Fruit fly (Drosophila melanogaster) whole organism, embryonic: ENCODE data around the gene upd2.

Experiments
- Aef1 ChIP-seq: fragments of 200-800 bp; sonication (Bioruptor generic); IDR thresholded peaks from 3 replicates; pipeline ENCODE4 v1.3.6; 2022; ENCODE audit warnings: missing biosample characterization, missing genetic modification characterization
- CG1024 ChIP-seq: fragments of 200-800 bp; sonication (Bioruptor generic); IDR thresholded peaks from 2 replicates; pipeline ENCODE4 v1.3.6; 2022; ENCODE audit warnings: missing biosample characterization, missing genetic modification characterization
- CG10366 ChIP-seq: fragments of 200-800 bp; sonication (Bioruptor generic); IDR thresholded peaks from 2 replicates; pipeline ENCODE4 v1.3.6; 2022; ENCODE audit warnings: missing biosample characterization, missing genetic modification characterization
- CG10959 ChIP-seq: fragments of 200-800 bp; sonication (Bioruptor generic); IDR thresholded peaks from 2 replicates; pipeline ENCODE4 v1.3.6; 2022; ENCODE audit warnings: missing biosample characterization, missing genetic modification characterization
- CG12219 ChIP-seq: fragments of 200-800 bp; sonication (Bioruptor generic); optimal IDR thresholded peaks from 3 replicates; lab custom pipeline; 2018; ENCODE audit warnings: missing biosample characterization, mild to moderate bottlenecking, missing genetic modification characterization
- CG12236 ChIP-seq: fragments of 200-800 bp; sonication (Bioruptor generic); optimal IDR thresholded peaks from 2 replicates; lab custom pipeline; 2016; ENCODE audit warnings: missing biosample characterization, missing genetic modification characterization
- CG1233 ChIP-seq: fragments of 200-800 bp; sonication (Bioruptor generic); optimal IDR thresholded peaks from 4 replicates; lab custom pipeline; 2018; ENCODE audit warnings: missing biosample characterization, mild to moderate bottlenecking, missing genetic modification characterization
- CG13624 ChIP-seq: fragments of 200-800 bp; sonication (Bioruptor generic); optimal IDR thresholded peaks from 2 replicates; lab custom pipeline; 2016; ENCODE audit warnings: missing biosample characterization, missing genetic modification characterization
- CG16815 ChIP-seq: fragments of 200-800 bp; sonication (Bioruptor generic); optimal IDR thresholded peaks from 3 replicates; lab custom pipeline; 2017; ENCODE audit warnings: missing biosample characterization, mild to moderate bottlenecking, missing genetic modification characterization
- CG17361 ChIP-seq: fragments of 200-800 bp; sonication (Bioruptor generic); IDR thresholded peaks from 3 replicates; pipeline ENCODE4 v1.3.6; 2022; ENCODE audit warnings: missing biosample characterization, missing genetic modification characterization
- CG17385 ChIP-seq: fragments of 200-800 bp; sonication (Bioruptor generic); optimal IDR thresholded peaks from 3 replicates; lab custom pipeline; 2018; ENCODE audit warnings: missing biosample characterization, mild to moderate bottlenecking, missing genetic modification characterization
- CG18476 ChIP-seq: fragments of 200-800 bp; sonication (Bioruptor generic); optimal IDR thresholded peaks from 2 replicates; lab custom pipeline; 2016; ENCODE audit warnings: missing biosample characterization, mild to moderate bottlenecking, missing genetic modification characterization
- CG2116 ChIP-seq: fragments of 200-800 bp; sonication (Bioruptor generic); optimal IDR thresholded peaks from 3 replicates; lab custom pipeline; 2018; ENCODE audit warnings: missing biosample characterization, mild to moderate bottlenecking, missing genetic modification characterization
- CG30020 ChIP-seq: fragments of 200-800 bp; optimal IDR thresholded peaks from 2 replicates; lab custom pipeline; 2019; ENCODE audit warnings: missing biosample characterization, mild to moderate bottlenecking, missing genetic modification characterization, moderate library complexity
- CG30403 ChIP-seq: fragments of 200-800 bp; sonication (Bioruptor generic); optimal IDR thresholded peaks from 3 replicates; lab custom pipeline; 2016; ENCODE audit warnings: missing biosample characterization, missing genetic modification characterization
- CG3163 ChIP-seq: fragments of 200-800 bp; sonication (Bioruptor generic); optimal IDR thresholded peaks from 3 replicates; lab custom pipeline; 2016; ENCODE audit warnings: missing biosample characterization, missing genetic modification characterization
- CG33557 ChIP-seq: fragments of 200-800 bp; sonication (Bioruptor generic); optimal IDR thresholded peaks from 2 replicates; lab custom pipeline; 2019; ENCODE audit warnings: missing biosample characterization, mild to moderate bottlenecking, missing genetic modification characterization, moderate library complexity
- CG7556 ChIP-seq: fragments of 200-800 bp; sonication (Bioruptor generic); optimal IDR thresholded peaks from 2 replicates; lab custom pipeline; 2017; ENCODE audit warnings: missing biosample characterization, mild to moderate bottlenecking, missing genetic modification characterization
- CG9727 ChIP-seq: fragments of 200-800 bp; sonication (Bioruptor generic); optimal IDR thresholded peaks from 3 replicates; lab custom pipeline; 2017; ENCODE audit warnings: missing biosample characterization, mild to moderate bottlenecking, missing genetic modification characterization
- D19B ChIP-seq: fragments of 200-800 bp; sonication (Bioruptor generic); optimal IDR thresholded peaks from 2 replicates; lab custom pipeline; 2017; ENCODE audit warnings: missing biosample characterization, mild to moderate bottlenecking, missing genetic modification characterization
- Dip2 ChIP-seq: fragments of 200-800 bp; sonication (Bioruptor generic); IDR thresholded peaks from 2 replicates; pipeline ENCODE4 v1.3.6; 2022; ENCODE audit warnings: missing biosample characterization, missing genetic modification characterization
- Doc2 ChIP-seq: fragments of 200-800 bp; sonication (Bioruptor generic); IDR thresholded peaks from 2 replicates; pipeline ENCODE4 v1.3.6; 2022; ENCODE audit warnings: missing biosample characterization, missing genetic modification characterization
- Eip74EF ChIP-seq, 2 experiments: fragments of 200-800 bp in 1 of 2; fragments of >200 bp in 1 of 2; sonication (Bioruptor generic) in 1 of 2; optimal IDR thresholded peaks; 2 replicates each; lab custom pipeline; 2017 to 2019; ENCODE audit warnings: missing biosample characterization in 2 of 2, missing genetic modification characterization in 2 of 2, mild to moderate bottlenecking in 1 of 2, moderate library complexity in 1 of 2
- Ets97D ChIP-seq: fragments of 200-800 bp; sonication (Bioruptor generic); optimal IDR thresholded peaks from 3 replicates; lab custom pipeline; 2016; ENCODE audit warnings: missing biosample characterization, missing genetic modification characterization
- Fer3 ChIP-seq: fragments of 200-800 bp; sonication (Bioruptor generic); optimal IDR thresholded peaks from 2 replicates; lab custom pipeline; 2018; ENCODE audit warnings: missing biosample characterization, mild to moderate bottlenecking, missing genetic modification characterization, moderate library complexity
- H2.0 ChIP-seq: fragments of 200-800 bp; sonication (Bioruptor generic); IDR thresholded peaks from 2 replicates; pipeline ENCODE4 v1.3.6; 2022; ENCODE audit warnings: missing biosample characterization, missing genetic modification characterization
- NC2α ChIP-seq: fragments of 200-800 bp; sonication (Bioruptor generic); optimal IDR thresholded peaks from 2 replicates; lab custom pipeline; 2016; ENCODE audit warnings: missing biosample characterization, missing genetic modification characterization
- NFAT ChIP-seq: fragments of 200-800 bp; sonication (Bioruptor generic); IDR thresholded peaks from 2 replicates; pipeline ENCODE4 v1.3.6; 2022; ENCODE audit warnings: missing biosample characterization, missing genetic modification characterization
- Sry-δ ChIP-seq: fragments of 200-800 bp; sonication (Bioruptor generic); optimal IDR thresholded peaks from 2 replicates; lab custom pipeline; 2016; ENCODE audit warnings: missing biosample characterization, missing genetic modification characterization
- Ssrp ChIP-seq: fragments of 200-800 bp; sonication (Bioruptor generic); optimal IDR thresholded peaks from 2 replicates; lab custom pipeline; 2018; ENCODE audit warnings: missing biosample characterization, mild to moderate bottlenecking, missing genetic modification characterization, moderate library complexity
- Taf1 ChIP-seq: fragments of 200-800 bp; sonication (Bioruptor generic); IDR thresholded peaks from 2 replicates; pipeline ENCODE4 v1.3.6; 2022; ENCODE audit warnings: missing biosample characterization, missing genetic modification characterization
- abd-A ChIP-seq: fragments of 200-800 bp; sonication (Bioruptor generic); optimal IDR thresholded peaks from 3 replicates; lab custom pipeline; 2019; ENCODE audit warnings: missing biosample characterization, mild to moderate bottlenecking, missing genetic modification characterization, moderate library complexity
- ato ChIP-seq: fragments of 200-800 bp; sonication (Bioruptor generic); IDR thresholded peaks from 2 replicates; pipeline ENCODE4 v1.3.6; 2022; ENCODE audit warnings: missing biosample characterization, missing genetic modification characterization; ENCODE audit not compliant: partially characterized antibody
- az2 ChIP-seq: fragments of 200-800 bp; sonication (Bioruptor generic); optimal IDR thresholded peaks from 3 replicates; lab custom pipeline; 2016; ENCODE audit warnings: missing biosample characterization, missing genetic modification characterization
- bcd ChIP-seq: fragments of 200-800 bp; sonication (Bioruptor generic); optimal IDR thresholded peaks from 2 replicates; lab custom pipeline; 2017; ENCODE audit warnings: missing biosample characterization, mild to moderate bottlenecking, missing genetic modification characterization
- bigmax ChIP-seq: fragments of 200-800 bp; sonication (Bioruptor generic); optimal IDR thresholded peaks from 2 replicates; lab custom pipeline; 2018; ENCODE audit warnings: missing biosample characterization, mild to moderate bottlenecking, missing genetic modification characterization
- corto ChIP-seq: fragments of 200-800 bp; sonication (Bioruptor generic); optimal IDR thresholded peaks from 2 replicates; lab custom pipeline; 2016; ENCODE audit warnings: missing biosample characterization, mild to moderate bottlenecking, missing genetic modification characterization, moderate library complexity
- dati ChIP-seq: fragments of 200-800 bp; sonication (Bioruptor generic); IDR thresholded peaks from 2 replicates; pipeline ENCODE4 v1.3.6; 2022; ENCODE audit warnings: missing biosample characterization, missing genetic modification characterization
- ems ChIP-seq: fragments of 200-800 bp; sonication (Bioruptor generic); optimal IDR thresholded peaks from 3 replicates; lab custom pipeline; 2016; ENCODE audit warnings: missing biosample characterization, missing genetic modification characterization
- fru ChIP-seq: fragments of >200 bp; optimal IDR thresholded peaks from 2 replicates; lab custom pipeline; 2017
- gce ChIP-seq: fragments of 200-800 bp; sonication (Bioruptor generic); IDR thresholded peaks from 3 replicates; pipeline ENCODE4 v1.3.6; 2022; ENCODE audit warnings: missing biosample characterization, missing genetic modification characterization
- gem ChIP-seq: fragments of 200-800 bp; sonication (Bioruptor generic); optimal IDR thresholded peaks from 2 replicates; lab custom pipeline; 2019; ENCODE audit warnings: missing biosample characterization, mild to moderate bottlenecking, missing genetic modification characterization, moderate library complexity
- ham ChIP-seq: fragments of 200-800 bp; sonication (Bioruptor generic); IDR thresholded peaks from 2 replicates; pipeline ENCODE4 v1.3.6; 2022; ENCODE audit warnings: missing biosample characterization, missing genetic modification characterization
- ind ChIP-seq: fragments of 200-800 bp; sonication (Bioruptor generic); optimal IDR thresholded peaks from 3 replicates; lab custom pipeline; 2016; ENCODE audit warnings: missing biosample characterization, missing genetic modification characterization
- lov ChIP-seq, 2 experiments: fragments of 200-800 bp in 1 of 2; fragments of >200 bp in 1 of 2; sonication (Bioruptor generic) in 1 of 2; IDR thresholded peaks in 1 of 2; optimal IDR thresholded peaks in 1 of 2; 2 replicates in 1 of 2; 3 replicates in 1 of 2; pipeline versions ENCODE4 v1.3.6 to Lab custom; 2017 to 2022; ENCODE audit warnings: missing biosample characterization in 1 of 2, missing genetic modification characterization in 1 of 2
- mirr ChIP-seq: fragments of 200-800 bp; sonication (Bioruptor generic); optimal IDR thresholded peaks from 3 replicates; lab custom pipeline; 2018; ENCODE audit warnings: missing biosample characterization, mild to moderate bottlenecking, missing genetic modification characterization
- nerfin-2 ChIP-seq: fragments of 200-800 bp; sonication (Bioruptor generic); IDR thresholded peaks from 2 replicates; pipeline ENCODE4 v1.3.6; 2022; ENCODE audit warnings: missing biosample characterization, missing genetic modification characterization; ENCODE audit not compliant: partially characterized antibody
- pum ChIP-seq: fragments of 200-800 bp; sonication (Bioruptor generic); optimal IDR thresholded peaks from 2 replicates; lab custom pipeline; 2016; ENCODE audit warnings: missing biosample characterization, missing genetic modification characterization
- ro ChIP-seq: fragments of 200-800 bp; sonication (Bioruptor generic); IDR thresholded peaks from 2 replicates; pipeline ENCODE4 v1.3.6; 2022; ENCODE audit warnings: missing biosample characterization, missing genetic modification characterization
- sr ChIP-seq: fragments of 200-800 bp; sonication (Bioruptor generic); IDR thresholded peaks from 3 replicates; pipeline ENCODE4 v1.3.6; 2022; ENCODE audit warnings: missing biosample characterization, missing genetic modification characterization
- stc ChIP-seq: fragments of 200-800 bp; sonication (Bioruptor generic); IDR thresholded peaks from 2 replicates; pipeline ENCODE4 v1.3.6; 2022; ENCODE audit warnings: missing biosample characterization, missing genetic modification characterization
- tll ChIP-seq, 2 experiments: fragments of 200-800 bp in 1 of 2; fragments of >200 bp in 1 of 2; sonication (Bioruptor generic) in 1 of 2; optimal IDR thresholded peaks; 2 replicates each; lab custom pipeline; 2017 to 2019; ENCODE audit warnings: missing biosample characterization in 2 of 2, missing genetic modification characterization in 2 of 2, mild to moderate bottlenecking in 1 of 2, moderate library complexity in 1 of 2

upd2 gene

dm6 chrX:18239301-18239700 lies 3.8 kb downstream of the upd2 start (continued):
- no peak for TF ChIP-seq CG3163 (GFP tag; lab: Kevin White, UChicago)
- no peak for TF ChIP-seq bigmax (GFP tag; lab: Kevin White, UChicago)
- TF ChIP-seq NFAT (GFP tag; lab: Robert Waterston, UW) = peak; percentile 57
- no peak for TF ChIP-seq Dip2 (GFP tag; lab: Robert Waterston, UW)
- no peak for TF ChIP-seq Doc2 (GFP tag; lab: Robert Waterston, UW)
- TF ChIP-seq ato (GFP tag; lab: Robert Waterston, UW) = no peak
- no peak for TF ChIP-seq ind (GFP tag; lab: Kevin White, UChicago)
- no peak for TF ChIP-seq CG13624
- TF ChIP-seq CG30020 (tag; lab: Kevin White, UChicago) = no peak
- TF ChIP-seq ham (GFP tag; lab: Robert Waterston, UW) = no peak
- TF ChIP-seq CG17385 = no peak
- peak; percentile 4 for TF ChIP-seq ems (GFP tag; lab: Kevin White, UChicago)
- no peak for TF ChIP-seq CG18476 (GFP tag; lab: Kevin White, UChicago)
- no peak for TF ChIP-seq CG30403 (GFP tag; lab: Kevin White, UChicago)
- TF ChIP-seq mirr (GFP tag; lab: Kevin White, UChicago) = no peak
- TF ChIP-seq stc (GFP tag; lab: Robert Waterston, UW) = no peak
- TF ChIP-seq Aef1 = 0 out of 3 replicates have a peak, but pooled peaks have one; percentile 19
- 0 out of 2 replicates have a peak, but pooled peaks have one; percentile 30 for TF ChIP-seq CG10959 (GFP tag; lab: Robert Waterston, UW)
- no peak for TF ChIP-seq CG2116
- no peak for TF ChIP-seq CG7556 (GFP tag; lab: Kevin White, UChicago)
- TF ChIP-seq CG1233 (GFP tag; lab: Kevin White, UChicago) = no peak
- TF ChIP-seq bcd = peak; percentile 28
- no peak for TF ChIP-seq Taf1
- TF ChIP-seq Ssrp = no peak
- TF ChIP-seq CG1024 (GFP tag; lab: Robert Waterston, UW) = no peak
- no peak for TF ChIP-seq D19B (GFP tag; lab: Kevin White, UChicago)
- TF ChIP-seq gem (tag; lab: Kevin White, UChicago) = no peak
- TF ChIP-seq CG9727 (GFP tag; lab: Kevin White, UChicago) = peak; percentile 5
- no peak for TF ChIP-seq lov (optimal IDR thresholded peaks at IDR 0.05; lab: Kevin White, UChicago)
- TF ChIP-seq lov (GFP tag; IDR thresholded peaks at IDR 0.05; lab: Robert Waterston, UW) = no peak
- no peak for TF ChIP-seq fru (lab: Kevin White, UChicago)
- TF ChIP-seq NC2α (GFP tag; lab: Kevin White, UChicago) = no peak
- no peak for TF ChIP-seq CG12236 (GFP tag; lab: Kevin White, UChicago)
- TF ChIP-seq az2 (GFP tag; lab: Kevin White, UChicago) = no peak
- TF ChIP-seq CG16815 (GFP tag; lab: Kevin White, UChicago) = no peak
- no peak for TF ChIP-seq CG10366 (GFP tag; lab: Robert Waterston, UW)
- no peak for TF ChIP-seq CG12219 (GFP tag; lab: Kevin White, UChicago)
- TF ChIP-seq gce (GFP tag; lab: Robert Waterston, UW) = no peak
- no peak for TF ChIP-seq ro (GFP tag; lab: Robert Waterston, UW)
- no peak for TF ChIP-seq CG17361 (GFP tag; lab: Robert Waterston, UW)
- no peak for TF ChIP-seq Fer3 (tag; lab: Kevin White, UChicago)
- TF ChIP-seq nerfin-2 (GFP tag; lab: Robert Waterston, UW) = no peak
- TF ChIP-seq abd-A (tag; lab: Kevin White, UChicago) = no peak
- no peak for TF ChIP-seq tll (GFP tag; optimal IDR thresholded peaks at IDR 0.05; lab: Kevin White, UChicago)
- TF ChIP-seq Eip74EF (GFP tag; optimal IDR thresholded peaks at IDR 0.05; lab: Kevin White, UChicago) = no peak
- TF ChIP-seq sr (GFP tag; lab: Robert Waterston, UW) = no peak
- peak; percentile 30 for TF ChIP-seq pum
- TF ChIP-seq Ets97D (GFP tag; lab: Kevin White, UChicago) = peak; percentile 53
- TF ChIP-seq Sry-δ (GFP tag; lab: Kevin White, UChicago) = no peak
- TF ChIP-seq H2.0 (GFP tag; lab: Robert Waterston, UW) = no peak
- TF ChIP-seq CG33557 (GFP tag; lab: Kevin White, UChicago) = no peak
- TF ChIP-seq dati (GFP tag; lab: Robert Waterston, UW) = no peak
- no peak for TF ChIP-seq corto (GFP tag; lab: Kevin White, UChicago)
